Fruit fly (Drosophila melanogaster): ENCODE measurements around the gene CG18787.

CG18787 gene

dm6 chr2L:12044613-12045350, 45.6 kb upstream of the CG18787 start, which contains the start of gene CG6785 (continued):
- TF ChIP-seq Dip2 (GFP tag; IDR thresholded peaks at IDR 0.05) (no peak), ato (GFP tag; IDR thresholded peaks at IDR 0.05; ENCODE audit: partially characterized antibody) (no peak), nmo (GFP tag; optimal IDR thresholded peaks at IDR 0.05) (peak; percentile 24), CG7745 (tag; optimal IDR thresholded peaks at IDR 0.05) (peak; percentile 81), tx (GFP tag; optimal IDR thresholded peaks at IDR 0.05) (peak; percentile 69), caup (GFP tag; optimal IDR thresholded peaks at IDR 0.05; ENCODE audit: severe bottlenecking) (peak; percentile 90), CG42726 (GFP tag; IDR thresholded peaks at IDR 0.05; ENCODE audit: partially characterized antibody) (no peak), Xrp1 (GFP tag; IDR thresholded peaks at IDR 0.05) (peak; percentile 63), zfh2 (GFP tag; optimal IDR thresholded peaks at IDR 0.05) (no peak), CG13624 (GFP tag; optimal IDR thresholded peaks at IDR 0.05) (peak; percentile 94), Opbp (GFP tag; IDR thresholded peaks at IDR 0.05; ENCODE audit: partially characterized antibody) (no peak), seq (GFP tag; IDR thresholded peaks at IDR 0.05) (peak; percentile 77; the same call in 1 of the 2 replicates), hbn (GFP tag; IDR thresholded peaks at IDR 0.05; ENCODE audit: partially characterized antibody) (no peak), HLH3B (GFP tag; IDR thresholded peaks at IDR 0.05) (peak; percentile 69; the same call in 1 of the 2 replicates), gce (GFP tag; IDR thresholded peaks at IDR 0.05) (peak; percentile 68; the same call in 1 of the 3 replicates), CG10654 (GFP tag; optimal IDR thresholded peaks at IDR 0.05) (peak; percentile 72), CG31365 (tag; optimal IDR thresholded peaks at IDR 0.05) (peak; percentile 85), mam (GFP tag; optimal IDR thresholded peaks at IDR 0.05) (peak; percentile 37), Six4 (GFP tag; optimal IDR thresholded peaks at IDR 0.05) (peak; percentile 81), oc (tag; optimal IDR thresholded peaks at IDR 0.05) (peak; percentile 77), sim (GFP tag; IDR thresholded peaks at IDR 0.05) (peak; percentile 75), slbo (GFP tag; IDR thresholded peaks at IDR 0.05) (no peak), CG6854 (GFP tag; optimal IDR thresholded peaks at IDR 0.05) (peak; percentile 87), CG14965 (GFP tag; optimal IDR thresholded peaks at IDR 0.05; ENCODE audit: borderline replicate concordance) (peak; percentile 78), CG3726 (GFP tag; IDR thresholded peaks at IDR 0.05) (no peak; the same call in 2 of the 3 replicates), CG17568 (GFP tag; optimal IDR thresholded peaks at IDR 0.05) (peak; percentile 96), Awh (GFP tag; IDR thresholded peaks at IDR 0.05) (peak; percentile 80), wor (GFP tag; IDR thresholded peaks at IDR 0.05) (no peak), her (GFP tag; optimal IDR thresholded peaks at IDR 0.05) (peak; percentile 91), Mad (GFP tag; optimal IDR thresholded peaks at IDR 0.05) (peak; percentile 70), CG2129 (GFP tag; IDR thresholded peaks at IDR 0.05; ENCODE audit: partially characterized antibody) (no peak), CG6654 (GFP tag; optimal IDR thresholded peaks at IDR 0.05) (no peak), CG12071 (GFP tag; optimal IDR thresholded peaks at IDR 0.05) (peak; percentile 95), CTCF (GFP tag; optimal IDR thresholded peaks at IDR 0.05) (peak; percentile 55), Max (GFP tag; optimal IDR thresholded peaks at IDR 0.05) (peak; percentile 56), Doc2 (GFP tag; IDR thresholded peaks at IDR 0.05) (no peak), gsb (GFP tag; IDR thresholded peaks at IDR 0.05) (no peak), inv (GFP tag; IDR thresholded peaks at IDR 0.05; ENCODE audit: partially characterized antibody) (no peak), E2f1 (GFP tag; IDR thresholded peaks at IDR 0.05) (no peak; the same call in 1 of the 2 replicates), Poxn (GFP tag; IDR thresholded peaks at IDR 0.05) (no peak), CG15479 (GFP tag; optimal IDR thresholded peaks at IDR 0.05) (no peak), YL-1 (GFP tag; optimal IDR thresholded peaks at IDR 0.05) (peak; percentile 92), CG7786 (GFP tag; optimal IDR thresholded peaks at IDR 0.05) (peak; percentile 69), al (GFP tag; IDR thresholded peaks at IDR 0.05) (no peak), aop (GFP tag; IDR thresholded peaks at IDR 0.05) (no peak), slou (GFP tag; optimal IDR thresholded peaks at IDR 0.05) (peak; percentile 26), CG34376 (GFP tag; optimal IDR thresholded peaks at IDR 0.05) (peak; percentile 91), CG30020 (tag; optimal IDR thresholded peaks at IDR 0.05) (peak; percentile 24), dpn (GFP tag; optimal IDR thresholded peaks at IDR 0.05) (peak; percentile 70 to 80), CG6813 (GFP tag; optimal IDR thresholded peaks at IDR 0.05) (peak; percentile 96)

All from whole organism, embryonic.